Fruit fly (Drosophila melanogaster) whole organism, wandering third instar larva: ENCODE data around the gene CG10948.
A peak's percentile ranks its signal among the peaks of the same experiment; 100 is the strongest.

Source experiments
- CG32264 ChIP-seq: fragments of 200-800 bp; sonication (Bioruptor generic); optimal IDR thresholded peaks from 2 replicates; lab custom pipeline; 2016; ENCODE audit warnings: missing biosample characterization, missing genetic modification characterization
- CG9705 ChIP-seq: fragments of 200-800 bp; sonication (Bioruptor generic); optimal IDR thresholded peaks from 2 replicates; lab custom pipeline; 2018; ENCODE audit warnings: missing biosample characterization, mild to moderate bottlenecking, missing genetic modification characterization
- CrebA ChIP-seq: fragments of 200-800 bp; sonication (Bioruptor generic); optimal IDR thresholded peaks from 2 replicates; lab custom pipeline; 2016; ENCODE audit warnings: missing biosample characterization, mild to moderate bottlenecking, missing genetic modification characterization, borderline replicate concordance
- Dfd ChIP-seq: fragments of >200 bp; optimal IDR thresholded peaks from 2 replicates; lab custom pipeline; 2017; ENCODE audit warnings: missing biosample characterization, missing genetic modification characterization
- Dif ChIP-seq: fragments of 200-275, 200-300 bp; sonication (Bioruptor generic); optimal IDR thresholded peaks from 2 replicates; lab custom pipeline; 2018; ENCODE audit warnings: missing biosample characterization, missing genetic modification characterization; ENCODE audit not compliant: partially characterized antibody
- HLH106 ChIP-seq: fragments of 200-800 bp; optimal IDR thresholded peaks from 3 replicates; lab custom pipeline; 2019; ENCODE audit warnings: missing biosample characterization, mild to moderate bottlenecking, missing genetic modification characterization, moderate library complexity
- Hnf4 ChIP-seq: fragments of 200-800 bp; sonication (Bioruptor generic); optimal IDR thresholded peaks from 2 replicates; lab custom pipeline; 2016; ENCODE audit warnings: missing biosample characterization, mild to moderate bottlenecking, missing genetic modification characterization
- Hr78 ChIP-seq: fragments of >200 bp; optimal IDR thresholded peaks from 2 replicates; lab custom pipeline; 2017; ENCODE audit warnings: missing biosample characterization, missing genetic modification characterization
- Hr83 ChIP-seq: fragments of 200-300 bp; sonication (Bioruptor generic); optimal IDR thresholded peaks from 2 replicates; lab custom pipeline; 2016; ENCODE audit warnings: missing biosample characterization, mild to moderate bottlenecking, missing genetic modification characterization, moderate library complexity; ENCODE audit not compliant: poor library complexity, severe bottlenecking
- Jra ChIP-seq: sonication (Bioruptor generic); optimal IDR thresholded peaks from 2 replicates; lab custom pipeline; 2016; ENCODE audit warnings: missing biosample characterization, missing genetic modification characterization
- Myc ChIP-seq: fragments of >200 bp; optimal IDR thresholded peaks from 2 replicates; lab custom pipeline; 2017
- N ChIP-seq: fragments of >200 bp; optimal IDR thresholded peaks from 2 replicates; lab custom pipeline; 2018; ENCODE audit warnings: missing biosample characterization, missing external identifiers, missing genetic modification characterization
- Rel ChIP-seq, 2 experiments: fragments of 200-800 bp; sonication (Bioruptor generic) in 1 of 2; optimal IDR thresholded peaks; 2 replicates in 1 of 2; 3 replicates in 1 of 2; lab custom pipeline; 2016 to 2019; ENCODE audit warnings: mild to moderate bottlenecking in 2 of 2, missing biosample characterization in 2 of 2, missing genetic modification characterization in 2 of 2, moderate library complexity in 1 of 2
- Sp1 ChIP-seq: fragments of 200-800 bp; sonication (Bioruptor generic); optimal IDR thresholded peaks from 3 replicates; lab custom pipeline; 2019; ENCODE audit warnings: missing biosample characterization, mild to moderate bottlenecking, missing genetic modification characterization, moderate library complexity
- Vsx2 ChIP-seq: fragments of 200-300, 225-300 bp; sonication (Bioruptor generic); optimal IDR thresholded peaks from 2 replicates; lab custom pipeline; 2018; ENCODE audit warnings: missing biosample characterization, missing genetic modification characterization; ENCODE audit not compliant: partially characterized antibody
- br ChIP-seq: fragments of 200-800 bp; sonication (Bioruptor generic); optimal IDR thresholded peaks from 2 replicates; lab custom pipeline; 2016; ENCODE audit warnings: missing biosample characterization, missing genetic modification characterization
- brk ChIP-seq: fragments of 200-800 bp; sonication (Bioruptor generic); optimal IDR thresholded peaks from 2 replicates; lab custom pipeline; 2016; ENCODE audit warnings: missing biosample characterization, mild to moderate bottlenecking, missing genetic modification characterization
- dl ChIP-seq, 2 experiments: fragments of 175-275, 200-275 bp in 1 of 2; fragments of 200-275 bp in 1 of 2; sonication (Bioruptor generic); optimal IDR thresholded peaks; lab custom pipeline; 2018; ENCODE audit warnings: mild to moderate bottlenecking in 2 of 2, missing biosample characterization in 2 of 2, missing genetic modification characterization in 2 of 2, moderate library complexity in 2 of 2; ENCODE audit not compliant: partially characterized antibody in 2 of 2, insufficient read depth in 1 of 2
- dmrt93B ChIP-seq: fragments of 200-800 bp; sonication (Bioruptor generic); optimal IDR thresholded peaks from 2 replicates; lab custom pipeline; 2018; ENCODE audit warnings: missing biosample characterization, mild to moderate bottlenecking, missing genetic modification characterization
- dsf ChIP-seq: sonication (Bioruptor generic); optimal IDR thresholded peaks from 2 replicates; lab custom pipeline; 2016; ENCODE audit warnings: missing biosample characterization, missing genetic modification characterization, borderline replicate concordance
- ey ChIP-seq: fragments of 200-800 bp; sonication (Bioruptor generic); optimal IDR thresholded peaks from 2 replicates; lab custom pipeline; 2016; ENCODE audit warnings: missing biosample characterization, missing genetic modification characterization
- foxo ChIP-seq, 2 experiments: fragments of 200-800 bp; sonication (Bioruptor generic); optimal IDR thresholded peaks; 2 replicates in 1 of 2; 3 replicates in 1 of 2; lab custom pipeline; 2016 to 2017; ENCODE audit warnings: missing biosample characterization in 2 of 2, missing genetic modification characterization in 2 of 2
- fru ChIP-seq: fragments of 200-800 bp; sonication (Bioruptor generic); optimal IDR thresholded peaks from 3 replicates; lab custom pipeline; 2016; ENCODE audit warnings: missing biosample characterization, mild to moderate bottlenecking, missing genetic modification characterization
- h ChIP-seq: fragments of 200-800 bp; sonication (Bioruptor generic); optimal IDR thresholded peaks from 3 replicates; lab custom pipeline; 2016; ENCODE audit warnings: missing biosample characterization, mild to moderate bottlenecking, missing genetic modification characterization
- jim ChIP-seq: fragments of 175-275, 200-325 bp; sonication (Bioruptor generic); optimal IDR thresholded peaks from 2 replicates; lab custom pipeline; 2016; ENCODE audit warnings: missing biosample characterization, mild to moderate bottlenecking, missing genetic modification characterization
- pan ChIP-seq: fragments of >200 bp; optimal IDR thresholded peaks from 2 replicates; lab custom pipeline; 2017
- psq ChIP-seq: fragments of 200-800 bp; sonication (Bioruptor generic); optimal IDR thresholded peaks from 3 replicates; lab custom pipeline; 2017; ENCODE audit warnings: missing biosample characterization, mild to moderate bottlenecking, missing genetic modification characterization, moderate library complexity
- rgr ChIP-seq: fragments of 200-800 bp; sonication (Bioruptor generic); optimal IDR thresholded peaks from 3 replicates; lab custom pipeline; 2016; ENCODE audit warnings: missing biosample characterization, mild to moderate bottlenecking, missing genetic modification characterization
- sage ChIP-seq: fragments of 200-800 bp; sonication (Bioruptor generic); optimal IDR thresholded peaks from 2 replicates; lab custom pipeline; 2016; ENCODE audit warnings: missing biosample characterization, mild to moderate bottlenecking, missing genetic modification characterization
- sv ChIP-seq: fragments of 200-800 bp; sonication (Bioruptor generic); optimal IDR thresholded peaks from 3 replicates; lab custom pipeline; 2016; ENCODE audit warnings: missing biosample characterization, missing genetic modification characterization
- tai ChIP-seq: sonication (Bioruptor generic); optimal IDR thresholded peaks from 2 replicates; lab custom pipeline; 2016; ENCODE audit warnings: missing biosample characterization, missing genetic modification characterization
- usp ChIP-seq: fragments of >200 bp; optimal IDR thresholded peaks from 2 replicates; lab custom pipeline; 2017; ENCODE audit warnings: missing biosample characterization, missing genetic modification characterization
- woc ChIP-seq: sonication (Bioruptor generic); optimal IDR thresholded peaks from 2 replicates; lab custom pipeline; 2016; ENCODE audit warnings: missing biosample characterization, mild to moderate bottlenecking, missing genetic modification characterization

Gene CG10948

DNA sequence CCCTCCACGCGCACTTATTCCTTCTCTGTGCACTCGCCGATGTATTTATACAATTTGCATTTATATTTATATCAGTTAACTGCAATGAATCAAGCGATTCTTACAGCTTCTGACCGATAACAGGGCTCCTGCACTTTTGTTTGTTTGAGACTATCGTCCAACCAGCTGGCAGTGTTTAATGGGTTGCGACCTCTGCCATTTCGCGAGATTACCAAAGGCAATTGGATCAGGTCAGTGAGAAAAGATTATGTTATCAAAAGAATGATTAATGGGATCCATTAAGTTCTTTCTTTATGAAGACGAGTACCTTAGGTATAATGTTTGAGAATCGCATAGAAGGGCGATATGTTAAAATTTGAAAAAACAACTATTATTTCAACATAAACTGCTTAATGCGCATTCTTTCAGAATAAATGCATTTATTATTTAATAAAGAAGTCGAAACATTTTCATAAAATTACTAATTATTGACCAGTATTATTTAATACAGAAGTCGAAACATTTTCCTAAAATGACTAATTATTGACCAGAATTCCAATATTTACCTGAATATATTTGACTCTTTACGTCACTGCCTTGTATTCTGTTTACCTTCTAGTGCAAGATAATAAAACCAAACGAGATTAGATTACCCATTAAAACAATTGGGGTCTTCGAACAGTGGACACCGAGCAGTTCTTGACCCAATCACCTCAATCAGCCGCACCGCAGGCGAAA, 50.3 kb downstream of the CG10948 start:
- TF ChIP-seq dmrt93B, result no peak
- TF ChIP-seq CrebA (GFP tag; lab: Kevin White, UChicago), result no peak
- TF ChIP-seq sage (GFP tag; lab: Kevin White, UChicago), result no peak
- no peak for TF ChIP-seq HLH106 (tag; lab: Kevin White, UChicago)
- TF ChIP-seq pan (lab: Kevin White, UChicago), result no peak
- no peak for TF ChIP-seq sv
- no peak for TF ChIP-seq rgr (GFP tag; lab: Kevin White, UChicago)
- TF ChIP-seq Jra (GFP tag; lab: Kevin White, UChicago), result no peak
- TF ChIP-seq Dfd (GFP tag; lab: Kevin White, UChicago), result no peak
- TF ChIP-seq N (GFP tag; lab: Kevin White, UChicago), result no peak
- TF ChIP-seq ey (GFP tag; lab: Kevin White, UChicago), result no peak
- no peak for TF ChIP-seq tai (GFP tag; lab: Kevin White, UChicago)
- no peak for TF ChIP-seq fru
- no peak for TF ChIP-seq Myc (lab: Kevin White, UChicago)
- TF ChIP-seq Sp1 (GFP tag; lab: Kevin White, UChicago), result no peak
- no peak for TF ChIP-seq Rel (GFP tag; optimal IDR thresholded peaks at IDR 0.05; lab: Kevin White, UChicago)
- no peak for TF ChIP-seq Rel (tag; optimal IDR thresholded peaks at IDR 0.05; lab: Kevin White, UChicago)
- TF ChIP-seq psq (GFP tag; lab: Kevin White, UChicago), result no peak

dm6 chr3L:12798795-12799311, 51.1 kb downstream of the CG10948 start:
- TF ChIP-seq br, result peak; percentile 8
- TF ChIP-seq Sp1 (GFP tag; lab: Kevin White, UChicago), result peak; percentile 3
- no peak for TF ChIP-seq Jra (GFP tag; lab: Kevin White, UChicago)
- no peak for TF ChIP-seq dl (GFP tag; optimal IDR thresholded peaks at IDR 0.05; lab: Kevin White, UChicago; ENCODE audit: insufficient read depth in 1 of 2, partially characterized antibody in 2 of 2)
- no peak for TF ChIP-seq dsf
- no peak for TF ChIP-seq dmrt93B
- TF ChIP-seq Vsx2, result no peak
- TF ChIP-seq tai (GFP tag; lab: Kevin White, UChicago), result no peak
- TF ChIP-seq psq (GFP tag; lab: Kevin White, UChicago), result peak; percentile 20
- no peak for TF ChIP-seq brk (GFP tag; lab: Kevin White, UChicago)
- TF ChIP-seq Hnf4 (GFP tag; lab: Kevin White, UChicago), result no peak
- no peak for TF ChIP-seq Myc (lab: Kevin White, UChicago)
- TF ChIP-seq fru, result peak; percentile 54
- peak; percentile 16 for TF ChIP-seq h (GFP tag; lab: Kevin White, UChicago)

DNA sequence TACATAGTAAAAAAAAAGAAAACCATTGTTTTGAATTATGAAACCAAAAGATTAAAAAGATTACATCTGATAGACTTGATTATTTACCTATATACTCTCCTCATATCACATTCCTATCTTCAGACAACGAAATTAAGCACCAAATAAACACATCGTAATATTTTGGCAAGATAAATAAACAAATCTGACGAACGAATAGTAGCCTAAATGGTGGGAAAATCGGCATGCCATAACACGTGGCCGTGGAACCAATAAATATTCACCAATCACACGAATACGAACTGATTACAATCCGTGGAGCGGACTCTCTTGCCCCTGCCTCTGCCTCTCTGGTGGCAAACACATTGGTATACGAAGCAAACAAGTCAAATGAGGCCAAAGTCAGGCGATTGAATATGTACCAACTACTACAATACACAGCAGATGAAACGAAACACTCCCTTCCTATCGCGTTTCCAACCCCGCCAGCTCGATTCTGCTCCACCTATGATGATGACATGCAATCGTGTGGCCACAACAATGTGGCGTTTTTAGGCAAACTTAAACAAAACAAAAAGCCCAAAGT, 53.8 kb downstream of the CG10948 start:
- TF ChIP-seq CG32264 (GFP tag; lab: Kevin White, UChicago), result no peak
- TF ChIP-seq fru, result no peak
- TF ChIP-seq Dif (GFP tag; lab: Kevin White, UChicago), result no peak
- no peak for TF ChIP-seq HLH106 (tag; lab: Kevin White, UChicago)
- TF ChIP-seq Sp1 (GFP tag; lab: Kevin White, UChicago), result no peak
- no peak for TF ChIP-seq woc (GFP tag; lab: Kevin White, UChicago)
- no peak for TF ChIP-seq CrebA (GFP tag; lab: Kevin White, UChicago)
- no peak for TF ChIP-seq Vsx2
- no peak for TF ChIP-seq jim (GFP tag; lab: Kevin White, UChicago)
- no peak for TF ChIP-seq foxo (GFP tag; optimal IDR thresholded peaks at IDR 0.05; lab: Kevin White, UChicago)
- no peak for TF ChIP-seq br
- no peak for TF ChIP-seq Rel (GFP tag; optimal IDR thresholded peaks at IDR 0.05; lab: Kevin White, UChicago)
- TF ChIP-seq Rel (tag; optimal IDR thresholded peaks at IDR 0.05; lab: Kevin White, UChicago), result no peak
- no peak for TF ChIP-seq sv
- no peak for TF ChIP-seq tai (GFP tag; lab: Kevin White, UChicago)
- TF ChIP-seq Hr83 (GFP tag; lab: Kevin White, UChicago), result no peak
- TF ChIP-seq CG9705 (GFP tag; lab: Kevin White, UChicago), result no peak
- TF ChIP-seq Hr78 (GFP tag; lab: Kevin White, UChicago), result no peak
- no peak for TF ChIP-seq dsf
- no peak for TF ChIP-seq usp
- TF ChIP-seq, all 38 proteins: peak for 0
